Fruit fly (Drosophila melanogaster) whole organism, adult: ENCODE measurements around the gene Tsf2.

ENCODE experiments used
- CG11617 ChIP-seq: fragments of 200-800 bp; sonication (Bioruptor generic); optimal IDR thresholded peaks from 2 replicates; lab custom pipeline; 2017; ENCODE audit warnings: mild to moderate bottlenecking, missing biosample characterization, missing genetic modification reagents, missing genetic modification characterization
- CG12768 ChIP-seq: fragments of 200-800 bp; sonication (Bioruptor generic); optimal IDR thresholded peaks from 2 replicates; lab custom pipeline; 2017; ENCODE audit warnings: missing biosample characterization, missing genetic modification characterization, mild to moderate bottlenecking, moderate library complexity, missing genetic modification reagents
- CG14711 ChIP-seq: fragments of 200-800 bp; sonication (Bioruptor generic); optimal IDR thresholded peaks from 2 replicates; lab custom pipeline; 2018; ENCODE audit warnings: missing biosample characterization, mild to moderate bottlenecking, missing genetic modification characterization, moderate library complexity
- CG1620 ChIP-seq: fragments of 200-800 bp; sonication (Bioruptor generic); optimal IDR thresholded peaks from 2 replicates; lab custom pipeline; 2016; ENCODE audit warnings: missing biosample characterization, missing genetic modification characterization
- CG33017 ChIP-seq: fragments of 200-800 bp; sonication (Bioruptor generic); optimal IDR thresholded peaks from 2 replicates; lab custom pipeline; 2018; ENCODE audit warnings: missing biosample characterization, mild to moderate bottlenecking, missing genetic modification characterization, moderate library complexity
- CG5204 ChIP-seq: fragments of 200-800 bp; sonication (Bioruptor generic); optimal IDR thresholded peaks from 2 replicates; lab custom pipeline; 2016; ENCODE audit warnings: missing biosample characterization, missing genetic modification characterization
- CG7045 ChIP-seq: fragments of 200-800 bp; sonication (Bioruptor generic); optimal IDR thresholded peaks from 2 replicates; lab custom pipeline; 2017; ENCODE audit warnings: missing biosample characterization, mild to moderate bottlenecking, missing genetic modification characterization
- CG7101 ChIP-seq: fragments of 200-800 bp; sonication (Bioruptor generic); optimal IDR thresholded peaks from 2 replicates; lab custom pipeline; 2018; ENCODE audit warnings: missing biosample characterization, mild to moderate bottlenecking, missing genetic modification characterization, moderate library complexity
- Clk ChIP-seq: fragments of 200-800 bp; sonication (Bioruptor generic); optimal IDR thresholded peaks from 2 replicates; lab custom pipeline; 2017; ENCODE audit warnings: missing biosample characterization, missing genetic modification characterization
- Crg-1 ChIP-seq: fragments of 200-800 bp; sonication (Bioruptor generic); optimal IDR thresholded peaks from 2 replicates; lab custom pipeline; 2016; ENCODE audit warnings: missing biosample characterization, missing genetic modification characterization
- Hr96 ChIP-seq: fragments of 200-800 bp; sonication (Bioruptor generic); optimal IDR thresholded peaks from 2 replicates; lab custom pipeline; 2016; ENCODE audit warnings: missing biosample characterization, missing genetic modification characterization
- Mnt ChIP-seq: fragments of 200-800 bp; sonication (Bioruptor generic); optimal IDR thresholded peaks from 2 replicates; lab custom pipeline; 2016; ENCODE audit warnings: missing biosample characterization, mild to moderate bottlenecking, missing genetic modification characterization
- bab1 ChIP-seq: fragments of 200-800 bp; sonication (Bioruptor generic); optimal IDR thresholded peaks from 3 replicates; lab custom pipeline; 2019; ENCODE audit warnings: missing biosample characterization, mild to moderate bottlenecking, missing genetic modification characterization, moderate library complexity
- cic ChIP-seq: fragments of 200-800 bp; sonication (Bioruptor generic); optimal IDR thresholded peaks from 2 replicates; lab custom pipeline; 2017; ENCODE audit warnings: missing biosample characterization, mild to moderate bottlenecking, missing genetic modification characterization, moderate library complexity
- cnc ChIP-seq, 2 experiments: fragments of >200 bp; optimal IDR thresholded peaks; 2 replicates each; lab custom pipeline; 2017
- kay ChIP-seq: fragments of 200-800 bp; sonication (Bioruptor generic); peaks from one replicate; lab custom pipeline; 2016; ENCODE audit warnings: missing biosample characterization, missing genetic modification characterization, borderline replicate concordance
- ovo ChIP-seq: fragments of 200-800 bp; sonication (Bioruptor generic); optimal IDR thresholded peaks from 2 replicates; lab custom pipeline; 2016; ENCODE audit warnings: missing biosample characterization, missing genetic modification characterization
- pad ChIP-seq: fragments of 200-800 bp; sonication (Bioruptor generic); optimal IDR thresholded peaks from 3 replicates; lab custom pipeline; 2017; ENCODE audit warnings: missing biosample characterization, missing genetic modification characterization, mild to moderate bottlenecking, moderate library complexity, missing genetic modification reagents
- tj ChIP-seq: fragments of 200-800 bp; sonication (Bioruptor generic); optimal IDR thresholded peaks from 3 replicates; lab custom pipeline; 2017; ENCODE audit warnings: missing biosample characterization, mild to moderate bottlenecking, missing genetic modification characterization, moderate library complexity
- toe ChIP-seq: fragments of 200-800 bp; sonication (Bioruptor generic); optimal IDR thresholded peaks from 2 replicates; lab custom pipeline; 2016; ENCODE audit warnings: missing biosample characterization, missing genetic modification characterization

The Tsf2 gene

DNA sequence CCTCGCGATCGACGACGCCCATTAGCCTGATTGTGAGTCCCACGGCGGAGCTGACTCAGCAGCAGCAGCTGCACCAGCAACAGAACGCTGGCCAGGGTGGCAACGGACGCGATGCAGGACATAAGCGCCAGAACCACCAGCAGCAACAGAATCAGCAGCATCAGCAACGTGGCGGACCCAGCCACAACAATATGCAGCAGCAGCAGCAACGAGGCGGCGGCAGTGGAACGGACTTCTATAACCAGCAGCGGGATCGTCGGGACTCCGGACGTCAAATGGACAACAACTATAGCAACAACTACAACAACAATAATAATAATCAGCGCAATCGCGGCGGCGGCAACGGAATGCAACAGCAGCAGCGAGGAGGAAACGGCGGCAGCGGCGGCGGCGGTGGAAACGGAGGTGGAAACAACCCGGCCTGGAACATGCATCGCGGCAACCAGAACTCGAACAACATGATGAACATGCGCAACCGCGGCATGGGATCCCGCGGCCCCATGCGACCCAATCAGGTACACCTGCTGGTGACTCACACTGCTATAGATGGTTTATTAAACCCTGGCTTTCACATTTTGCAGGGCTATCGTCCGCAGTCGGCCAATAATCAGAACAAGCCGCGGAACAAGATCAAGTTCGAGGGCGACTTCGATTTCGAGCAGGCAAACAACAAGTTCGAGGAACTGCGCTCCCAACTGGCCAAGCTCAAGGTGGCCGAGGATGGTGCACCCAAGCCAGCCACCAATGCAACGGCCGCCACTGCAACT, 15.9 kb downstream of the Tsf2 start:
- no peak for TF ChIP-seq Hr96
- TF ChIP-seq CG11617 (GFP tag; lab: Kevin White, UChicago): no peak
- no peak for TF ChIP-seq CG5204 (GFP tag; lab: Kevin White, UChicago)
- TF ChIP-seq ovo: no peak
- TF ChIP-seq cnc (optimal IDR thresholded peaks at IDR 0.05; lab: Kevin White, UChicago): no peak
- no peak for TF ChIP-seq Crg-1 (GFP tag; lab: Kevin White, UChicago)
- TF ChIP-seq CG33017 (tag; lab: Kevin White, UChicago): no peak
- no peak for TF ChIP-seq CG14711 (tag; lab: Kevin White, UChicago)
- TF ChIP-seq bab1 (GFP tag; lab: Kevin White, UChicago): no peak
- TF ChIP-seq Clk: peak; percentile 18
- TF ChIP-seq CG12768 (GFP tag; lab: Kevin White, UChicago): peak; percentile 57
- TF ChIP-seq kay (GFP tag; lab: Kevin White, UChicago): no peak
- no peak for TF ChIP-seq CG1620
- TF ChIP-seq pad (GFP tag; lab: Kevin White, UChicago): peak; percentile 2
- TF ChIP-seq CG7045 (GFP tag; lab: Kevin White, UChicago): no peak

DNA sequence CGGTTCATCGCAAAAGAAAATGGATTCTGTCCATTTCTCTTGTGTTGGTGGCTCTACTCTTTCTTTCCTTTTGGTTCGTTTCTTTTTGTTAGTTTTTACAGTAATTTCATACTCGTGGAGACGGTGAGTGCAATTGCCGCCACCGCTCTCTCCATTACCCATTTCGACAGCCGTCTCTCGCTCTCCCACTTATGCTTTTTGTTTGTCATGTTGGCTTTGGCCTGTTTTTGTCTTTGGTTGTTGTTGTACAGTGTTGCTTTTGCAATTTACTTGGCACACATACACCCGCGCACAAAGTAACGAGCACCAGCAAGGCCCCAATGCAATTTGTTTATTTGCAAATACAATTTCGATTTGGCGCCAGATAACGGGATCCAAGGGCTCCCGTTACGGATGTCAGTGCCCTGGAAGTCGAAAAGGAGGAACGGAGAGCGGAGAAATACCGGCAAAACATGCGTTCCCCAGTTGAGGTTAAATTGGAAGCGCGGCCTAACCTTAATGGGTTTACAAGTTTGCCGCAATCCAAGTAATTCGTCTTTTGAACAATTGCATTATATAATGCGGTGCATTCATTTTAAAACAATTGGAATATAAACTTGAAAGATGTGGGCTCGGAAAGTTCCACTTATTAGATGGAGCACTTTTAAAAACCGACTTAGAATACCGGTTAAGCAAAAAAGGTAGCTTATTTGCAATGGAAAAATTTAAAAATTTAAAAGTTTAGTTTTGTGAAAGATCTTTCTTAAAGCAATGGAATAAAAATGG, 17.7 kb downstream of the Tsf2 start:
- TF ChIP-seq cic (GFP tag; lab: Kevin White, UChicago) (peak; percentile 34), cnc (optimal IDR thresholded peaks at IDR 0.05; lab: Kevin White, UChicago) (peak; percentile 72 to 77), CG5204 (GFP tag; lab: Kevin White, UChicago) (no peak), pad (GFP tag; lab: Kevin White, UChicago) (peak; percentile 81), ovo (peak; percentile 99), Mnt (peak; percentile 37), tj (GFP tag; lab: Kevin White, UChicago) (no peak), CG33017 (tag; lab: Kevin White, UChicago) (no peak), bab1 (GFP tag; lab: Kevin White, UChicago) (peak; percentile 10), CG7045 (GFP tag; lab: Kevin White, UChicago) (peak; percentile 12)

DNA sequence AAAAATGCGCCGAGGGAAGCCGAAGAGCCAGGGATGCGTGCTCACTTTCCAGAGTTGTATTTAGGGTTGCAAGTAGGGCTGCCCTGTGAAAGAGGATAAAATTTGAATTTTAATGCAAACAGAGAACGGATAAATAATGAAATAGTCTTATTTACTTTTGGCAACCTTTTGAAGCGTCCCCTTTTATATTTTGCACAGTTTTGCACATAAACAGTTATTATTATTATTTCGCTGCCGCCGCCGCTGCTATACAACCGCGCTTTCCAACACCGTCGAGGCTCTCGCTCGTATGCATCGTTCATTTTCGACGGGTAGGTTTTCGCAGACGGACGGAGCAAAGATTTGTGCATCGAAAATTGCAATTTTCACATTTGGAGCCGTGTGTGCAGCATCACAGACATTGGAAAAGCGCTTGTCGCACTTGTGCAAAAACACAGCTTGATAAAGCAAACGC, 18.7 kb downstream of the Tsf2 start, which contains the start of the genes sti and tral:
Gene sti, minus strand, starts transcription at position 54 of the 454 bp plus-strand sequence.
Gene tral, plus strand, starts transcription at position 298 of the 454 bp plus-strand sequence.
- TF ChIP-seq ovo: peak; percentile 94
- peak; percentile 97 for TF ChIP-seq Hr96
- peak; percentile 93 for TF ChIP-seq Crg-1 (GFP tag; lab: Kevin White, UChicago)
- peak; percentile 94 for TF ChIP-seq CG12768 (GFP tag; lab: Kevin White, UChicago)
- peak; percentile 91 for TF ChIP-seq bab1 (GFP tag; lab: Kevin White, UChicago)
- TF ChIP-seq CG14711 (tag; lab: Kevin White, UChicago): peak; percentile 100
- no peak for TF ChIP-seq cnc (optimal IDR thresholded peaks at IDR 0.05; lab: Kevin White, UChicago)
- peak; percentile 89 for TF ChIP-seq CG7045 (GFP tag; lab: Kevin White, UChicago)
- TF ChIP-seq toe: peak; percentile 98
- peak; percentile 90 for TF ChIP-seq CG7101 (tag; lab: Kevin White, UChicago)
- peak; percentile 90 for TF ChIP-seq CG11617 (GFP tag; lab: Kevin White, UChicago)
- no peak for TF ChIP-seq kay (GFP tag; lab: Kevin White, UChicago)
- peak; percentile 78 for TF ChIP-seq CG33017 (tag; lab: Kevin White, UChicago)
- TF ChIP-seq pad (GFP tag; lab: Kevin White, UChicago): peak; percentile 86
- peak; percentile 97 for TF ChIP-seq CG5204 (GFP tag; lab: Kevin White, UChicago)
- peak; percentile 78 for TF ChIP-seq cic (GFP tag; lab: Kevin White, UChicago)
- TF ChIP-seq CG1620: peak; percentile 97
- TF ChIP-seq Clk: peak; percentile 93
- TF ChIP-seq tj (GFP tag; lab: Kevin White, UChicago): peak; percentile 77
- TF ChIP-seq Mnt: peak; percentile 91

DNA sequence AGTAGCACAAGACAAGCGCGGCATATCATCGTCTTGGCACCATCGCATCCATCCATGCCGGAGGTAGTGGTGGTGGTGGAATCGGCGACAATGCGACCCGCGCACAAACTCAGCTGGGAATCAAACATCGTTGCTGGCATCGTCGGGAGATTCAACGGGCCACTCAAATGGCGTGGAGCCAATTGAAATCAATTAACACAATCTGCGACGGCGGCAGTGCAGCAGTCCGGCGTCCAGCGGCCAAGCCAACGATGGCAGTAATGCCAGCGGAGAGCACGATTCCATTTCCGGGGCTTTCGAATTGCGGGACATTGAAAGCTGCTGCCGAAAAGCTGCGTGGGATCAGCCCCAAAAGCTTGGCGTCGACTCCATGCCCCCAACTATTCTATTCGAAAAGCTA, 26.0 kb downstream of the Tsf2 start, which contains the start of gene CG10654:
Gene CG10654, minus strand, starts transcription at position 270 of the 400 bp plus-strand sequence.
- TF ChIP-seq tj (GFP tag; lab: Kevin White, UChicago): no peak
- TF ChIP-seq CG12768 (GFP tag; lab: Kevin White, UChicago): peak; percentile 54

DNA sequence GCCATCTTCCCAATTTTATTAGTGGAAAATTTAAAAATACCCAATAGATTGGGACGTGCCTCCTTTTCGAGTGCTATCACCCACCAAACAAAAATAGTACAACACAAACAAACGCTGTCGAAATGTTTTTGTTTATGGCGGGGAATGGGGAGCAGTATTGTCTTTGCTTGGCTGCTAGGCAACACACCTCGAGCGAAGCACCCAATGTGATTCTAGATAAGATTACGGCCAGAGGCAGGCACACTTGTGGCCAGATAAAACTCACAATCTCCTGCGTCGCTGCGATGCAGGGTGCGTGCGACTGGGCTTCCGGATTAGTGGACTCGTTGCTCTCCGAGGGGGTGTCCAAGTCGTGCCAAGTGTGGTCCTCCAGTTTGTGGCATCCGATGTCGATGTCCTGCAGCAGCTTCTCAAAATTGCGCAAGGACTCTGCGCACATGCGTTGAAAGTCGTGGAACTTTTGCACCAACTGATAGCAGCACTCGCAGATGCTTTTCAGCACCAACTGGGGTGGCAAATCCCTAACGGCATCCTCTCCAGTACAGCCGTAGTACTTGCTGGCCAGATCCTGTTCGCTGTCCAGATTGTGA, 26.5 kb downstream of the Tsf2 start:
- no peak for TF ChIP-seq CG33017 (tag; lab: Kevin White, UChicago)
- TF ChIP-seq Mnt: peak; percentile 6
- TF ChIP-seq CG12768 (GFP tag; lab: Kevin White, UChicago): no peak

DNA sequence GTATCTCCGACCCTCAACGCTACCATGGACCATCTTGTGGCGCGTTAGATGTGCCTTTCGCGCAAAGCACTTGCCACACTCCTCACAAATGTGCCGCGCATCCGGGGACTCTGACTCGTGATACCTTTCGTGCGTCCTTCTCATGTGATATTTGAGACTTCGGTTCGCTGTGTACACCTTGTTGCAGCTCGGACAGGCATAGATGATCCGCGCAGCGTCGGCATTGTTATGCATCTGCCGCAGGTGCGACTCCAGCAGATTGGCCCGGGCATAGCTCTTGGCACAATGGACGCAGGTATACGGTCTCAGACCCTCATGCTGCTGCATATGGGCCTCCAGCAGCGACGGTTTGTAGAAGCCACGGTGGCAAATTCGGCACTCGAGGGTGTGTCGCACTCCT, 27.5 kb downstream of the Tsf2 start:
- no peak for TF ChIP-seq CG14711 (tag; lab: Kevin White, UChicago)
- TF ChIP-seq cnc (optimal IDR thresholded peaks at IDR 0.05; lab: Kevin White, UChicago): no peak
- TF ChIP-seq Clk: no peak
- no peak for TF ChIP-seq cic (GFP tag; lab: Kevin White, UChicago)
- TF ChIP-seq kay (GFP tag; lab: Kevin White, UChicago): no peak
- no peak for TF ChIP-seq tj (GFP tag; lab: Kevin White, UChicago)
- TF ChIP-seq CG12768 (GFP tag; lab: Kevin White, UChicago): no peak
- TF ChIP-seq CG7045 (GFP tag; lab: Kevin White, UChicago): no peak
- no peak for TF ChIP-seq pad (GFP tag; lab: Kevin White, UChicago)
- TF ChIP-seq Hr96: no peak
- TF ChIP-seq CG7101 (tag; lab: Kevin White, UChicago): no peak
